Worm (Caenorhabditis elegans) whole organism, midembryonic: ENCODE data around the gene F31B9.7.

ENCODE experiments used
- T22C8.4 ChIP-seq: fragments of 200-800 bp; sonication (Bioruptor generic); IDR thresholded peaks from 2 replicates; pipeline ENCODE4 v1.3.6; 2022; ENCODE audit warnings: missing genetic modification characterization, missing compliant biosample characterization
- cog-1 ChIP-seq: sonication (generic microtip); optimal IDR thresholded peaks from 2 replicates; lab custom pipeline; 2016; ENCODE audit warnings: missing genetic modification characterization, missing compliant biosample characterization
- flt-1 ChIP-seq: fragments of 200-800 bp; sonication (Bioruptor generic); IDR thresholded peaks from 2 replicates; pipeline ENCODE4 v1.3.6; 2022; ENCODE audit warnings: missing genetic modification characterization, missing compliant biosample characterization
- klf-2 ChIP-seq: fragments of 200-800 bp; sonication (Bioruptor generic); conservative IDR thresholded peaks from 2 replicates; pipeline ENCODE4 v1.3.6; 2022; ENCODE audit warnings: missing genetic modification reagents, missing genetic modification characterization, missing compliant biosample characterization
- med-1 ChIP-seq: sonication (generic microtip); optimal IDR thresholded peaks from 2 replicates; lab custom pipeline; 2017; ENCODE audit warnings: missing genetic modification characterization, mild to moderate bottlenecking, missing compliant biosample characterization, antibody characterized with exemption, missing genetic modification reagents; ENCODE audit not compliant: insufficient read depth
- ref-1 ChIP-seq: fragments of 200-800 bp; sonication (Bioruptor generic); conservative IDR thresholded peaks from 2 replicates; pipeline ENCODE4 v1.3.6; 2022; ENCODE audit warnings: missing genetic modification reagents, missing genetic modification characterization, missing compliant biosample characterization
- tab-1 ChIP-seq: fragments of 200-800 bp; sonication (Bioruptor generic); IDR thresholded peaks from 2 replicates; pipeline ENCODE4 v1.3.6; 2022; ENCODE audit warnings: missing genetic modification characterization, missing compliant biosample characterization
- ztf-23 ChIP-seq: fragments of 200-800 bp; sonication (Bioruptor generic); IDR thresholded peaks from 2 replicates; pipeline ENCODE4 v1.3.6; 2022; ENCODE audit warnings: missing genetic modification reagents, missing genetic modification characterization, missing compliant biosample characterization
- ztf-29 ChIP-seq: fragments of 200-800 bp; sonication (Bioruptor generic); IDR thresholded peaks from 2 replicates; pipeline ENCODE4 v1.3.6; 2022; ENCODE audit warnings: missing genetic modification reagents, missing genetic modification characterization, missing compliant biosample characterization

The F31B9.7 gene

DNA sequence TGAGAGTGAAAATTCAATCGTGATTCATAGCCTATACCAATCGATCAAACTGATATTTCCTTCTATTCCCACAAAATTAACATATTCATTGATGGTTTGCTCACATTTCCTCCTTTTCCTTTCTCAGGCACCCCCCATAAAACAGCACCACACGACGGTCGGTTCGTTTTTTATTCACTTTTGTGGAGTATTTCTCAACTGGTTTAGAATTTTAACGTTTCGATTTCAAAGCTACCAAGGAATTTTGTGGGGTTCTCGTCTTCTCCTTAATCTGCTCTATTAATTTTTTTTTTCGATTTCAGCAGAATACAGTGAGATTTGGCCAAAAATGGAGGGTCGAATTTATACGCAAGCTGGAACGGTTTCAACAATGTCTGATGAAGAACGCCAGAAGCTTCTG, at the start of gene F31B9.7:
TSS of gene F31B9.7 (plus strand) at position 301 of the 400 bp plus-strand sequence.
- TF ChIP-seq T22C8.4 (GFP tag; lab: Robert Waterston, UW): no peak

DNA sequence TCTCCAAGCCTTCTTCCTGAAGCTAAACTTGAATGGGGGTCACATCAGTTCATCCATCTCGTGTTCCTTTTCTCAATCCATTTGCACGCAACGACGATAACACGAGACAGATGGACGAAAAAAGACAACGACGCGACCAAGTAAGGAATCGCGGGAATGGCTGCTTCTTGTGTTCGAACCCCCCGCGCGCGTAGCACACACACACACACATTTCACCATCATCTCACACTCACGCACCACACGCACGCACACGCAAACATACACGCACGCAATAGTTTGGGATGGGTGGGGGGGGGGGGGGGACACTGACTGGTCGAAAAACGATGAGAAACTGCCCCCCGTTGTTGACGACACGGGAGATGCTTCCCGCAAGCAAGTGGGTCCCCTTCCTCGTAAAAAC, 42.5 kb upstream of the F31B9.7 start:
- TF ChIP-seq ref-1 (GFP tag; lab: Robert Waterston, UW): no peak
- TF ChIP-seq cog-1: no peak
- no peak for TF ChIP-seq flt-1
- no peak for TF ChIP-seq klf-2 (GFP tag; lab: Robert Waterston, UW)
- 0 out of 2 replicates have a peak, but pooled peaks have one; percentile 51 for TF ChIP-seq tab-1 (GFP tag; lab: Robert Waterston, UW)
- 0 out of 2 replicates have a peak, but pooled peaks have one; percentile 62 for TF ChIP-seq ztf-23 (GFP tag; lab: Robert Waterston, UW)

DNA sequence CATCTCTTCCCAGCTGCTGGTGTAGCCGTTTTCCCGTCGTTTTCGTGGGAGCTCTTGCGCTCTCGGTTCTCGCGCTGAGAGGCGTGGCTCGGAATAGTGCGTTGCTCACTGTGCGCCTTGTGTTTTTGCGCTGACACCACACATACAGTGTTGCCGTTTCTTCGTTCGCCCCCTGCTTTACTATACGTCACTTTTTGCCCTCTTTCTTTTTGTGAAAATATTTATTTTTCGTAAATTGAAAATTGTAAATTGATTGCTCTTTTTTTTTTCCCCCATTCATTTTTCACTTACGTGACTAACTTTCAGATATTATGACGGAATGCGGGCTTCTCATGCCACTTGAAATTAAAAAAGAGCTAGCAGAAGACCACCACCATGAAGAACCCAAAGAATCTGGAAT, 40.7 kb upstream of the F31B9.7 start, which contains the start of gene gmeb-2:
TSS of gene gmeb-2 (plus strand) at position 301 of the 400 bp plus-strand sequence.
- TF ChIP-seq flt-1: no peak
- no peak for TF ChIP-seq ref-1 (GFP tag; lab: Robert Waterston, UW)
- no peak for TF ChIP-seq ztf-23 (GFP tag; lab: Robert Waterston, UW)
- no peak for TF ChIP-seq tab-1 (GFP tag; lab: Robert Waterston, UW)
- TF ChIP-seq klf-2 (GFP tag; lab: Robert Waterston, UW): no peak
- no peak for TF ChIP-seq med-1 (GFP tag; lab: Kevin White, UChicago)
- TF ChIP-seq T22C8.4 (GFP tag; lab: Robert Waterston, UW): no peak
- TF ChIP-seq cog-1: no peak
- no peak for TF ChIP-seq ztf-29 (GFP tag; lab: Robert Waterston, UW)

DNA sequence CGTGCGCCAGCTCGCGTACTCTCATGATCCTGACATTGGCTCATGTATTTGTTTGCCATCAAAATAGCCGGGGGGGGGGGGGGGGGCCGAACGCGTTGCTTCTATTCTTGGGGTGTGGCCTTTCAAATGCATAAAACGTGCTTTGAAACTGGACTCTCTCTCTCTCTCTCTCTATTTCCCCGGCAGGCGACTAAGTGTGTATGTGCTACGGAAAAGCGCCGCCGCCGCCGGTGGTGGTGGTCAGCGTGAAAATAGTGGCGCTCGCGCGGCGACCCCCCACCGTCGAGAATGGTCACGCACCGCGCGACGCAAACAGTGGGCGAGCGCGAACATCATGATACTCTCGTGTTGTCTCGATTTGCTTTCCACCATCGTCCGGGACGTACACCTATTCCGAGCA, 38.4 kb upstream of the F31B9.7 start:
- TF ChIP-seq cog-1: no peak
- 0 out of 2 replicates have a peak, but pooled peaks have one; percentile 10 for TF ChIP-seq tab-1 (GFP tag; lab: Robert Waterston, UW)

DNA sequence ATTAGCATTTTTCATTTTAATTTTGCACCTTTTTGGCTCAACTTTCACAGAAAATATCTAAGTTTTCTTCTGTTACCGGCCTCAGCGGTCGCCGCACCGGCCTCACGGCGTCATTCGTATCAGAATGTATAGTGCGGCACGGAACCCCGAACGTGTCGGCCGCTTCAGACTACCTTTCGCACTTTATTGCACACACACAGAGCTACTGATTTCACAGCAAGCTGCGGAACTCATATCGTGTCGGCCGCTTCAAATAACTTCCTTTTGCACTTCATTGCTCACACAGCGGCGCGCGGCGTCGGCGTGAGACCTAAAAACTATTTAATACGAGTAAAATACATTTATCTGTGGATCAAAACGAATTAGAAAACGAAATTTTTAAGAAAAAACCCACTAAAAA, 35.0 kb upstream of the F31B9.7 start:
- TF ChIP-seq flt-1: no peak
- TF ChIP-seq ref-1 (GFP tag; lab: Robert Waterston, UW): no peak
- TF ChIP-seq ztf-29 (GFP tag; lab: Robert Waterston, UW): no peak
- no peak for TF ChIP-seq cog-1
- TF ChIP-seq med-1 (GFP tag; lab: Kevin White, UChicago): no peak
- no peak for TF ChIP-seq ztf-23 (GFP tag; lab: Robert Waterston, UW)
- no peak for TF ChIP-seq klf-2 (GFP tag; lab: Robert Waterston, UW)
- TF ChIP-seq T22C8.4 (GFP tag; lab: Robert Waterston, UW): no peak
- no peak for TF ChIP-seq tab-1 (GFP tag; lab: Robert Waterston, UW)

DNA sequence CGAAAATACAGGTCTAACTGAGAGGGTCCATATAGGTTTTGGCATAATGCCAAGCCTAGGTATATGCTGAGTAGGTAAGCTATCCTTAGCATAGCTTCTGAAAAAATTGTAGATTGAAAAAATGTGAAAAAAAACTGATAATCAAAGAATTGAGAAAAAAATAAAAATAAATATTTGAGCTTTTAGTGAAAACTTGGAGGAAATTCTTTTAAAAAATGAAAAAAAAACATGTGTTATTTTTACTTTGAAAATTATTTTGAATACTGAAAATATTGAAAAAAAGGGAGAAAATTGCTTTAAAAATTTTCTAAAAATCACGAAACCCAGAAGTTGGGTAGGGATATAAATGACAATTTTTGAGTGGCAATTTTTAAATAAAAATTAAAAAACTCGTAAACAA, 32.0 kb upstream of the F31B9.7 start, which contains the start of gene F53H4.3:
TSS of gene F53H4.3 (minus strand) at position 101 of the 400 bp plus-strand sequence.
- no peak for TF ChIP-seq med-1 (GFP tag; lab: Kevin White, UChicago)
- TF ChIP-seq T22C8.4 (GFP tag; lab: Robert Waterston, UW): no peak
- no peak for TF ChIP-seq klf-2 (GFP tag; lab: Robert Waterston, UW)
- TF ChIP-seq cog-1: no peak
- no peak for TF ChIP-seq ztf-23 (GFP tag; lab: Robert Waterston, UW)
- TF ChIP-seq tab-1 (GFP tag; lab: Robert Waterston, UW): no peak
- no peak for TF ChIP-seq ref-1 (GFP tag; lab: Robert Waterston, UW)
- no peak for TF ChIP-seq ztf-29 (GFP tag; lab: Robert Waterston, UW)
- TF ChIP-seq flt-1: no peak

DNA sequence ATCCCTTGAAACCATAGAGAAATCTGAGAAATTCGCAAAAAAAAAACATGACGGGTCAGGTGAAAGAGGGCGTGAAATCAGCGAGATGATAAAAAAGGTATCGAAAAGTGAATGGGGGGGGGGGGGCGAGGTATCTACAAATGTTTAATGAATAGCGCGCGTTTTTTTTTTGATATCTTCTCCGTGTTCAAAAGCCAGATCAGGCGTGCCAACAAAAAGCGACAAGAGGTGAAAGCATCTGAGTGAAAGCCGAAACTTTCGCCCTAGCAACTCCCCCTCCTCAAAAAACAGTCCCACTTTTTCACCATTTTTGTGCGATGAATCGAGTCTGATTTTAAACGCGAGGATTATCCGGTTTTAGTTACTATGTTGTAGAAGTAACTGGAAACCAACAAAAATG, 31.5 kb upstream of the F31B9.7 start:
- TF ChIP-seq ztf-29 (GFP tag; lab: Robert Waterston, UW) (no peak), klf-2 (GFP tag; lab: Robert Waterston, UW) (no peak), flt-1 (no peak), med-1 (GFP tag; lab: Kevin White, UChicago) (no peak), ref-1 (GFP tag; lab: Robert Waterston, UW) (no peak), ztf-23 (GFP tag; lab: Robert Waterston, UW) (no peak), T22C8.4 (GFP tag; lab: Robert Waterston, UW) (no peak), tab-1 (GFP tag; lab: Robert Waterston, UW) (no peak), cog-1 (no peak)

DNA sequence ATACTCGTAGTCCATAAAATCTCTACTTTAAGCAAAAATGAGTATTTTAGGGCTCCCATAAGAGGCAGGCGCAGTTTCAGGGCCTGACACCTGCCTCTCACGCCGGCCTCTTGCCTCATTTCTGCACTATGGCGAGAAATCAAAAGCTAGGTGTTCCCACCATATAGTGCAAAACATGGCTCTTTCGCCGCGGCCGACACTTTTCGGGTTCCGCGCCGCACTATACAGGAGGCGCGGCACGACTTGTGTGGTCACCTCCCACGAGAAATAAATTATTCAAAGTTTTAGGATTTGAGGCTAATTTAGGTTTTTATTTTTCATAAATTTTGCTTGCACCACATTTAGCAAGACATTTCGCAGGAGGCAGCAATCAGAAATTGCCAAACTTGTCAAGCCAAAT, 26.9 kb upstream of the F31B9.7 start:
- TF ChIP-seq ref-1 (GFP tag; lab: Robert Waterston, UW) (no peak), klf-2 (GFP tag; lab: Robert Waterston, UW) (no peak), flt-1 (no peak), tab-1 (GFP tag; lab: Robert Waterston, UW) (no peak), T22C8.4 (GFP tag; lab: Robert Waterston, UW) (no peak), ztf-23 (GFP tag; lab: Robert Waterston, UW) (no peak), med-1 (GFP tag; lab: Kevin White, UChicago) (no peak), cog-1 (no peak), ztf-29 (GFP tag; lab: Robert Waterston, UW) (no peak)

DNA sequence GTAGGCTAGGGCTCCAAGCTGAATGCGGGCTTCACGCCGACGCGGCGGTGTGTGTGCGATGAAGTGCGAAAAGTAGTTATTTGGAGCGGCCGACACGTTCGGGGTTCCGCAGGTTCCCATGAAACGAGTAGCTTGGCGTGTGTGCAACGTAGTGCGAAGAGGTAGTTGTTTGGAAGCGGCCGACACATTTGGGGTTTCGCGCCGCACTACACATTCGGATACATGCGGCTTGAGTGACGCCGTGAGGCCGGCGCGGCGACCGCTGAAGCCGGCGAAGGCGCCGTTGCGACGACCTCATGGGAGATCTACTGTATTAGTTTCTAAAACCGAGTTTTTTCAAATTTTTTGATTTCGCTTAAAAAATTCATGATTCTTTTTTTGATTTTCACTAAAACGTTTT, 18.3 kb upstream of the F31B9.7 start:
- no peak for TF ChIP-seq ztf-23 (GFP tag; lab: Robert Waterston, UW)
- no peak for TF ChIP-seq cog-1
- no peak for TF ChIP-seq ref-1 (GFP tag; lab: Robert Waterston, UW)
- TF ChIP-seq klf-2 (GFP tag; lab: Robert Waterston, UW): no peak
- no peak for TF ChIP-seq flt-1
- no peak for TF ChIP-seq tab-1 (GFP tag; lab: Robert Waterston, UW)
- no peak for TF ChIP-seq ztf-29 (GFP tag; lab: Robert Waterston, UW)
- no peak for TF ChIP-seq T22C8.4 (GFP tag; lab: Robert Waterston, UW)
- no peak for TF ChIP-seq med-1 (GFP tag; lab: Kevin White, UChicago)

DNA sequence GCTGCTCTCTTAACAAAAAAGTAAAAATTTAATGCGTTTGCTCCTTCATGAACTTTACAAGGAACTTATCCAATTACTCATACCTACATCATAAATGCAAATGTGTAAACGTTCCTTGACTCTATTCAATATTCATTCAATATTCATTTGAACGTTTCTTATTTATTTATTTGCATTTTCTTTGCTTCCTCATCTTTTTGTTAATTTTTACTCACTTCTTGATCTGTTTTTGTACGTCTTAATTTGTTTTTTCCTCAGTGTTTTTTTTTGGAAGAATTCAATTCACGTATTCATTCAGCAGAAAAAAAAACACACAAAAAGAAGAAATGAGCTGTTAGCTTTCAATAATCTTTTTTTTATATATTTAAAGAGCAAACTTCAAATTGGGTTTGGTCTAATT, 16.6 kb upstream of the F31B9.7 start:
- TF ChIP-seq flt-1 (no peak), ref-1 (GFP tag; lab: Robert Waterston, UW) (no peak), tab-1 (GFP tag; lab: Robert Waterston, UW) (no peak), cog-1 (no peak), ztf-23 (GFP tag; lab: Robert Waterston, UW) (no peak), klf-2 (GFP tag; lab: Robert Waterston, UW) (no peak), T22C8.4 (GFP tag; lab: Robert Waterston, UW) (no peak), ztf-29 (GFP tag; lab: Robert Waterston, UW) (no peak), med-1 (GFP tag; lab: Kevin White, UChicago) (no peak)
